Worm (Caenorhabditis elegans): ENCODE results near the gene nhr-21.
"Not testable (repeated sequence)": the region's sequence is repeated elsewhere in the genome, so short reads cannot be mapped to it uniquely, and the experiment has no call there.

The nhr-21 gene

ce11 chrII:7363990-7364455 is 25.0 kb downstream of the nhr-21 start, which contains the start of gene msra-1:
msra-1 (minus strand) TSS chrII:7364040.
- TF ChIP-seq dmd-4 (tag; optimal IDR thresholded peaks at IDR 0.05): no peak
- no peak for TF ChIP-seq nhr-6 (tag; optimal IDR thresholded peaks at IDR 0.05)
- no peak for TF ChIP-seq ama-1 (optimal IDR thresholded peaks at IDR 0.05)
- TF ChIP-seq sma-3 (GFP tag; optimal IDR thresholded peaks at IDR 0.05): no peak
- peak; percentile 99 for TF ChIP-seq skn-1 (tag; optimal IDR thresholded peaks at IDR 0.05)
- no peak for TF ChIP-seq F13H6.1 (tag; optimal IDR thresholded peaks at IDR 0.05)
- TF ChIP-seq aly-2 (tag; optimal IDR thresholded peaks at IDR 0.05): no peak
- TF ChIP-seq nhr-237 (tag; optimal IDR thresholded peaks at IDR 0.05): no peak
- no peak for TF ChIP-seq lin-11 (tag; optimal IDR thresholded peaks at IDR 0.05)
- peak; percentile 77 for TF ChIP-seq sma-9 (GFP tag; optimal IDR thresholded peaks at IDR 0.05)
- no peak for TF ChIP-seq sma-9 (tag; optimal IDR thresholded peaks at IDR 0.05)
- peak; percentile 63 for TF ChIP-seq C34F6.9 (tag; optimal IDR thresholded peaks at IDR 0.05)
- TF ChIP-seq nhr-129 (tag; optimal IDR thresholded peaks at IDR 0.05): peak; percentile 88
- no peak for TF ChIP-seq mdl-1 (tag; optimal IDR thresholded peaks at IDR 0.05)
- TF ChIP-seq unc-39 (tag; optimal IDR thresholded peaks at IDR 0.05): no peak
- TF ChIP-seq fos-1 (tag; optimal IDR thresholded peaks at IDR 0.05): peak; percentile 88
- peak; percentile 75 for TF ChIP-seq crh-2 (tag; optimal IDR thresholded peaks at IDR 0.05)
- peak; percentile 39 for TF ChIP-seq unc-55 (GFP tag; optimal IDR thresholded peaks at IDR 0.05)
- TF ChIP-seq egl-27 (tag; optimal IDR thresholded peaks at IDR 0.05): no peak
- no peak for TF ChIP-seq gmeb-1 (tag; optimal IDR thresholded peaks at IDR 0.05)
- no peak for TF ChIP-seq snpc-4 (tag; optimal IDR thresholded peaks at IDR 0.05)
- no peak for TF ChIP-seq mbf-1 (tag; optimal IDR thresholded peaks at IDR 0.05)
- peak in 1 of 2 experiments; percentile 46 for TF ChIP-seq lsy-2 (tag; optimal IDR thresholded peaks at IDR 0.05)
- TF ChIP-seq blmp-1 (tag; optimal IDR thresholded peaks at IDR 0.05; ENCODE audit: insufficient read depth): no peak
- no peak for TF ChIP-seq nhr-25 (tag; optimal IDR thresholded peaks at IDR 0.05)

ce11 chrII:7368761-7369160 is 29.7 kb downstream of the nhr-21 start, which contains the start of gene F43E2.6:
F43E2.6 (minus strand) TSS chrII:7368861.
- TF ChIP-seq skn-1 (tag; optimal IDR thresholded peaks at IDR 0.05) (no peak), elt-3 (tag; optimal IDR thresholded peaks at IDR 0.05) (no peak), unc-55 (GFP tag; optimal IDR thresholded peaks at IDR 0.05) (no peak), lin-13 (GFP tag; optimal IDR thresholded peaks at IDR 0.05) (no peak), Y55F3AM.14 (GFP tag; optimal IDR thresholded peaks at IDR 0.05) (no peak), R02D3.7 (tag; optimal IDR thresholded peaks at IDR 0.05) (no peak)

- TF ChIP-seq elt-1, elt-3, nhr-77 (tag; optimal IDR thresholded peaks at IDR 0.05): not testable (repeated sequence)
Measured at ce11 chrII:7370195-7370594, 31.2 kb downstream of the nhr-21 start, which contains the start of gene F43E2.11. F43E2.11 (minus strand) TSS chrII:7370295.

- TF ChIP-seq zag-1 (tag; optimal IDR thresholded peaks at IDR 0.05) (no peak), lsy-2 (tag; optimal IDR thresholded peaks at IDR 0.05) (peak in 1 of 2 experiments; percentile 61), ztf-1 (GFP tag; conservative IDR thresholded peaks at IDR 0.05) (no peak), lin-39 (tag; optimal IDR thresholded peaks at IDR 0.05) (no peak), nhr-6 (tag; optimal IDR thresholded peaks at IDR 0.05) (no peak), snpc-4 (tag; optimal IDR thresholded peaks at IDR 0.05) (no peak), ztf-4 (tag; optimal IDR thresholded peaks at IDR 0.05) (no peak), ama-1 (optimal IDR thresholded peaks at IDR 0.05) (no peak), R02D3.7 (tag; optimal IDR thresholded peaks at IDR 0.05) (no peak), skn-1 (tag; optimal IDR thresholded peaks at IDR 0.05) (no peak), mdl-1 (tag; optimal IDR thresholded peaks at IDR 0.05) (no peak), sma-3 (GFP tag; optimal IDR thresholded peaks at IDR 0.05) (peak; percentile 18), nhr-129 (tag; optimal IDR thresholded peaks at IDR 0.05) (peak; percentile 67), sma-9 (GFP tag; optimal IDR thresholded peaks at IDR 0.05) (peak; percentile 6), sma-9 (tag; optimal IDR thresholded peaks at IDR 0.05) (no peak), unc-55 (GFP tag; optimal IDR thresholded peaks at IDR 0.05) (peak; percentile 71), ceh-82 (tag; optimal IDR thresholded peaks at IDR 0.05) (no peak), lin-11 (tag; optimal IDR thresholded peaks at IDR 0.05) (no peak), nhr-12 (tag; optimal IDR thresholded peaks at IDR 0.05) (no peak), alr-1 (tag; optimal IDR thresholded peaks at IDR 0.05) (no peak), nhr-237 (tag; optimal IDR thresholded peaks at IDR 0.05) (no peak), ZK546.5 (tag; optimal IDR thresholded peaks at IDR 0.05) (no peak), blmp-1 (tag; optimal IDR thresholded peaks at IDR 0.05; ENCODE audit: insufficient read depth) (no peak), Y55F3AM.14 (GFP tag; optimal IDR thresholded peaks at IDR 0.05) (no peak), ceh-16 (tag; optimal IDR thresholded peaks at IDR 0.05) (no peak), nhr-11 (tag; optimal IDR thresholded peaks at IDR 0.05) (no peak), crh-2 (tag; optimal IDR thresholded peaks at IDR 0.05) (peak; percentile 29), fos-1 (tag; optimal IDR thresholded peaks at IDR 0.05) (peak; percentile 26), mbf-1 (tag; optimal IDR thresholded peaks at IDR 0.05) (no peak), elt-1 (tag; optimal IDR thresholded peaks at IDR 0.05) (no peak), nhr-25 (tag; optimal IDR thresholded peaks at IDR 0.05) (no peak), peb-1 (tag; optimal IDR thresholded peaks at IDR 0.05) (no peak), unc-62 (GFP tag; optimal IDR thresholded peaks at IDR 0.05) (no peak), gmeb-1 (tag; optimal IDR thresholded peaks at IDR 0.05) (no peak), nhr-10 (tag; optimal IDR thresholded peaks at IDR 0.05) (no peak), F13H6.1 (tag; optimal IDR thresholded peaks at IDR 0.05) (no peak), C34F6.9 (tag; optimal IDR thresholded peaks at IDR 0.05) (peak; percentile 54), sem-4 (tag; optimal IDR thresholded peaks at IDR 0.05) (no peak)
Measured at ce11 chrII:7374143-7374542, 35.1 kb downstream of the nhr-21 start, which contains the start of the genes mtch-1 and rpb-4. mtch-1 (minus strand) TSS chrII:7374166. rpb-4 (plus strand) TSS chrII:7374495.
